Worm (Caenorhabditis elegans) whole organism, L4 larva: ENCODE measurements around the gene fbxa-60.

ENCODE experiments used
- F10B5.3 ChIP-seq: sonication (generic microtip); optimal IDR thresholded peaks from 2 replicates; lab custom pipeline; 2016; ENCODE audit warnings: mild to moderate bottlenecking, missing genetic modification characterization, missing compliant biosample characterization
- F49E8.2 ChIP-seq: sonication (generic microtip); optimal IDR thresholded peaks from 2 replicates; lab custom pipeline; 2016; ENCODE audit warnings: missing compliant biosample characterization, mild to moderate bottlenecking, missing genetic modification characterization, borderline replicate concordance
- R02D3.7 ChIP-seq: fragments of 150-350 bp; sonication (generic microtip); optimal IDR thresholded peaks from 3 replicates; lab custom pipeline; 2014; ENCODE audit warnings: missing biosample characterization, missing genetic modification characterization
- T20F7.1 ChIP-seq: fragments of 200-800 bp; sonication (Bioruptor generic); optimal IDR thresholded peaks from 2 replicates; lab custom pipeline; 2018; ENCODE audit warnings: mild to moderate bottlenecking, missing genetic modification characterization, missing compliant biosample characterization
- T26A8.4 ChIP-seq: fragments of 200-800 bp; sonication (Bioruptor generic); IDR thresholded peaks from 2 replicates; pipeline ENCODE4 v1.3.6; 2022; ENCODE audit warnings: missing genetic modification characterization, missing compliant biosample characterization
- Y48G9A.11 ChIP-seq: fragments of 200-800 bp; sonication (Bioruptor generic); IDR thresholded peaks from 2 replicates; pipeline ENCODE4 v1.3.6; 2022; ENCODE audit warnings: missing genetic modification reagents, missing genetic modification characterization, missing compliant biosample characterization
- ZK337.2 ChIP-seq: fragments of 200-800 bp; sonication (Bioruptor generic); IDR thresholded peaks from 2 replicates; pipeline ENCODE4 v1.3.6; 2022; ENCODE audit warnings: missing genetic modification reagents, missing genetic modification characterization, missing compliant biosample characterization
- aha-1 ChIP-seq: fragments of 150-350 bp; peaks from one replicate; lab custom pipeline; 2014; ENCODE audit warnings: missing biosample characterization, missing genetic modification characterization
- ama-1 ChIP-seq: fragments of 150-350 bp; optimal IDR thresholded peaks from 2 replicates; lab custom pipeline; 2014; ENCODE audit warnings: inconsistent platforms, mixed read lengths
- ces-1 ChIP-seq: fragments of 150-350 bp; sonication (generic microtip); optimal IDR thresholded peaks from 4 replicates; lab custom pipeline; 2014; ENCODE audit warnings: missing biosample characterization, missing genetic modification reagents, missing genetic modification characterization
- ctbp-1 ChIP-seq: fragments of 200-800 bp; sonication (Bioruptor generic); IDR thresholded peaks from 2 replicates; pipeline ENCODE4 v1.3.6; 2022; ENCODE audit warnings: missing genetic modification reagents, missing genetic modification characterization, missing compliant biosample characterization
- daf-12 ChIP-seq: fragments of 150-350 bp; optimal IDR thresholded peaks from 2 replicates; lab custom pipeline; 2014; ENCODE audit warnings: missing biosample characterization, missing genetic modification reagents, missing genetic modification characterization
- daf-16 ChIP-seq, 3 experiments: sonication (generic microtip); optimal IDR thresholded peaks; 2 replicates each; lab custom pipeline; 2016 to 2017; ENCODE audit warnings: missing genetic modification characterization in 3 of 3, missing genetic modification reagents in 3 of 3, mild to moderate bottlenecking in 2 of 3, missing compliant biosample characterization in 2 of 3, missing biosample characterization in 1 of 3, moderate library complexity in 1 of 3
- dmd-6 ChIP-seq: fragments of 200-800 bp; sonication (Bioruptor generic); IDR thresholded peaks from 2 replicates; pipeline ENCODE4 v1.3.6; 2022; ENCODE audit warnings: missing genetic modification reagents, missing genetic modification characterization, missing compliant biosample characterization
- dmd-9 ChIP-seq: fragments of 200-800 bp; sonication (Bioruptor generic); IDR thresholded peaks from 2 replicates; pipeline ENCODE4 v1.3.6; 2022; ENCODE audit warnings: missing genetic modification reagents, missing genetic modification characterization, missing compliant biosample characterization
- duxl-1 ChIP-seq: sonication (generic microtip); optimal IDR thresholded peaks from 2 replicates; lab custom pipeline; 2016; ENCODE audit warnings: mild to moderate bottlenecking, missing genetic modification characterization, moderate library complexity, missing compliant biosample characterization; ENCODE audit not compliant: poor library complexity
- dve-1 ChIP-seq: sonication (generic microtip); optimal IDR thresholded peaks from 2 replicates; lab custom pipeline; 2017; ENCODE audit warnings: antibody characterized with exemption, mild to moderate bottlenecking, missing genetic modification characterization, missing compliant biosample characterization; ENCODE audit not compliant: insufficient read depth
- egl-27 ChIP-seq: sonication (generic microtip); optimal IDR thresholded peaks from 3 replicates; lab custom pipeline; 2017; ENCODE audit warnings: missing biosample characterization, missing genetic modification reagents, missing genetic modification characterization
- fkh-10 ChIP-seq: fragments of 150-350 bp; optimal IDR thresholded peaks from 2 replicates; lab custom pipeline; 2014; ENCODE audit warnings: missing biosample characterization, missing genetic modification reagents, missing genetic modification characterization
- gei-8 ChIP-seq: fragments of 200-800 bp; sonication (Bioruptor generic); optimal IDR thresholded peaks from 2 replicates; lab custom pipeline; 2018; ENCODE audit warnings: mild to moderate bottlenecking, missing genetic modification characterization, missing compliant biosample characterization
- hif-1 ChIP-seq, 2 experiments: sonication (generic microtip); optimal IDR thresholded peaks; 2 replicates each; lab custom pipeline; 2016 to 2017; ENCODE audit warnings: missing compliant biosample characterization in 2 of 2, missing genetic modification characterization in 2 of 2, missing genetic modification reagents in 2 of 2, missing genotype in 2 of 2, mild to moderate bottlenecking in 1 of 2
- hlh-11 ChIP-seq: fragments of 200-800 bp; sonication (Bioruptor generic); optimal IDR thresholded peaks from 2 replicates; lab custom pipeline; 2018; ENCODE audit warnings: mild to moderate bottlenecking, missing genetic modification characterization, missing compliant biosample characterization
- hlh-30 ChIP-seq: sonication (generic microtip); optimal IDR thresholded peaks from 2 replicates; lab custom pipeline; 2017; ENCODE audit warnings: antibody characterized with exemption, mild to moderate bottlenecking, missing genetic modification characterization, missing compliant biosample characterization; ENCODE audit not compliant: insufficient read depth
- lim-7 ChIP-seq: fragments of 200-800 bp; sonication (Bioruptor generic); IDR thresholded peaks from 2 replicates; pipeline ENCODE4 v1.3.6; 2022; ENCODE audit warnings: missing genetic modification characterization, missing compliant biosample characterization
- lin-1 ChIP-seq: fragments of 200-800 bp; sonication (Bioruptor generic); IDR thresholded peaks from 2 replicates; pipeline ENCODE4 v1.3.6; 2022; ENCODE audit warnings: missing genetic modification reagents, missing genetic modification characterization, missing compliant biosample characterization
- lin-13 ChIP-seq: fragments of 150-350 bp; optimal IDR thresholded peaks from 2 replicates; lab custom pipeline; 2014; ENCODE audit warnings: missing biosample characterization, missing genetic modification reagents, missing genetic modification characterization
- lin-29 ChIP-seq: fragments of 200-800 bp; sonication (Bioruptor generic); IDR thresholded peaks from 2 replicates; pipeline ENCODE4 v1.3.6; 2022; ENCODE audit warnings: missing genetic modification reagents, missing genetic modification characterization, missing compliant biosample characterization
- lin-38 ChIP-seq: fragments of 200-800 bp; sonication (Bioruptor generic); IDR thresholded peaks from 2 replicates; pipeline ENCODE4 v1.3.6; 2022; ENCODE audit warnings: missing genetic modification reagents, missing genetic modification characterization, missing compliant biosample characterization
- lin-39 ChIP-seq: fragments of 150-350 bp; optimal IDR thresholded peaks from 2 replicates; lab custom pipeline; 2014; ENCODE audit warnings: missing biosample characterization, missing genetic modification reagents, missing genetic modification characterization
- lsy-2 ChIP-seq, 2 experiments: fragments of 150-350 bp in 1 of 2; sonication (generic microtip) in 1 of 2; optimal IDR thresholded peaks; 2 replicates each; lab custom pipeline; 2014 to 2017; ENCODE audit warnings: missing biosample characterization in 2 of 2, missing genetic modification characterization in 2 of 2
- mxl-2 ChIP-seq: fragments of 200-800 bp; sonication (Bioruptor generic); conservative IDR thresholded peaks from 2 replicates; pipeline ENCODE4 v1.3.6; 2022; ENCODE audit warnings: missing genetic modification reagents, missing genetic modification characterization, missing compliant biosample characterization
- mxl-3 ChIP-seq: fragments of 200-800 bp; sonication (Bioruptor generic); optimal IDR thresholded peaks from 2 replicates; lab custom pipeline; 2018; ENCODE audit warnings: mild to moderate bottlenecking, missing genetic modification characterization, missing compliant biosample characterization
- nhr-102 ChIP-seq: sonication (generic microtip); optimal IDR thresholded peaks from 2 replicates; lab custom pipeline; 2016; ENCODE audit warnings: mild to moderate bottlenecking, missing genetic modification characterization, moderate library complexity, missing compliant biosample characterization
- nhr-25 ChIP-seq: sonication (generic microtip); optimal IDR thresholded peaks from 2 replicates; lab custom pipeline; 2017; ENCODE audit warnings: missing genetic modification characterization, mild to moderate bottlenecking, missing compliant biosample characterization, antibody characterized with exemption, moderate library complexity, borderline replicate concordance; ENCODE audit not compliant: insufficient read depth
- nhr-28 ChIP-seq: fragments of 150-350 bp; optimal IDR thresholded peaks from 2 replicates; lab custom pipeline; 2014; ENCODE audit warnings: missing biosample characterization, missing genetic modification characterization
- nhr-76 ChIP-seq: fragments of 150-350 bp; optimal IDR thresholded peaks from 2 replicates; lab custom pipeline; 2014; ENCODE audit warnings: missing biosample characterization, missing genetic modification characterization
- nhr-77 ChIP-seq: fragments of 150-350 bp; optimal IDR thresholded peaks from 2 replicates; lab custom pipeline; 2014; ENCODE audit warnings: missing biosample characterization, missing genetic modification characterization
- php-3 ChIP-seq: fragments of 200-800 bp; sonication (Bioruptor generic); IDR thresholded peaks from 2 replicates; pipeline ENCODE4 v1.3.6; 2022; ENCODE audit warnings: missing genetic modification reagents, missing genetic modification characterization, missing compliant biosample characterization
- pqm-1 ChIP-seq: sonication (generic microtip); optimal IDR thresholded peaks from 2 replicates; lab custom pipeline; 2017; ENCODE audit warnings: missing biosample characterization, missing genetic modification characterization
- sdz-12 ChIP-seq: fragments of 200-800 bp; sonication (Bioruptor generic); optimal IDR thresholded peaks from 2 replicates; lab custom pipeline; 2018; ENCODE audit warnings: mild to moderate bottlenecking, missing genetic modification characterization, missing compliant biosample characterization
- spr-1 ChIP-seq: sonication (generic microtip); optimal IDR thresholded peaks from 2 replicates; lab custom pipeline; 2016; ENCODE audit warnings: mild to moderate bottlenecking, missing genetic modification characterization, missing compliant biosample characterization
- tra-1 ChIP-seq: fragments of 200-800 bp; sonication (Bioruptor generic); IDR thresholded peaks from 2 replicates; pipeline ENCODE4 v1.3.6; 2022; ENCODE audit warnings: missing genetic modification reagents, missing genetic modification characterization, missing compliant biosample characterization
- vab-7 ChIP-seq: fragments of 200-800 bp; sonication (Bioruptor generic); IDR thresholded peaks from 2 replicates; pipeline ENCODE4 v1.3.6; 2022; ENCODE audit warnings: missing genetic modification reagents, missing genetic modification characterization, missing compliant biosample characterization
- zag-1 ChIP-seq: fragments of 150-350 bp; optimal IDR thresholded peaks from 2 replicates; lab custom pipeline; 2014; ENCODE audit warnings: missing biosample characterization, missing genetic modification characterization
- zip-2 ChIP-seq: fragments of 150-350 bp; optimal IDR thresholded peaks from 2 replicates; lab custom pipeline; 2014; ENCODE audit warnings: missing biosample characterization, missing genetic modification characterization
- ztf-11 ChIP-seq: fragments of 150-350 bp; optimal IDR thresholded peaks from 2 replicates; lab custom pipeline; 2014; ENCODE audit warnings: missing biosample characterization, missing genetic modification characterization
- ztf-7 ChIP-seq: fragments of 150-350 bp; optimal IDR thresholded peaks from 2 replicates; lab custom pipeline; 2014; ENCODE audit warnings: missing biosample characterization, missing genetic modification characterization

fbxa-60 gene

DNA sequence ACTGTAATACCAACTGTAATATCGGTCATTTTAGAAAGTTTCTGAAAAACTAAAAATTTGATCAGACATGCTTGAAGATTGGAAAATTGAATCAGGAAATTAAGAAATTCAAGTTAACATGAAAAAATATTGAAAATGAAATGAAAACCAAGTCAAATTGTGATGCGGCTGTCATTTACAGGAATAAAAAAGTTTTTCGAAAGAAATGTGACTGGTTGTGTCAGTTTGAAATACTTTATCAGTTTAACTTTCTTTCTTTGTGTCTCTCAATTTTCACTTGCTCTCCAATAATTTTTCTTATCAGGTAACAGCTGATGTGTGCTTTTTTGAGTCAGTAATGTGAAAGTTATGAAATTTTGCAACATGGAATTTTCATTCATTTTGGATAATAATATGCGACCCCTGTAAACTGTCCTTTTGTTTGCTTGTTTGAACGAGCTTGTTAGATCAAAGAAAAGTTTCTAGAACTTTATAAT, at the start of gene fbxa-60:
fbxa-60 (minus strand) TSS at position 51 of the 476 bp plus-strand sequence.
- TF ChIP-seq lin-1 (GFP tag; lab: Robert Waterston, UW) (peak; percentile 36; the same call in 1 of the 2 replicates), aha-1 (tag; lab: Kevin White, UChicago) (no peak), T20F7.1 (peak; percentile 54), php-3 (peak; percentile 80), daf-16 (GFP tag; optimal IDR thresholded peaks at IDR 0.05; lab: Kevin White, UChicago) (no peak), daf-16 (tag; optimal IDR thresholded peaks at IDR 0.05; lab: Kevin White, UChicago) (peak; percentile 53), dmd-9 (GFP tag; lab: Robert Waterston, UW) (no peak), hlh-30 (tag; lab: Kevin White, UChicago) (peak; percentile 16), hlh-11 (tag; lab: Kevin White, UChicago) (peak; percentile 82), pqm-1 (tag; lab: Kevin White, UChicago) (peak; percentile 76), dmd-6 (GFP tag; lab: Robert Waterston, UW) (peak; percentile 95), dve-1 (tag; lab: Kevin White, UChicago) (peak; percentile 63), nhr-28 (tag; lab: Kevin White, UChicago) (peak; percentile 61), zip-2 (tag; lab: Kevin White, UChicago) (peak; percentile 75), ztf-11 (no peak), nhr-77 (peak; percentile 12), tra-1 (GFP tag; lab: Robert Waterston, UW) (peak; percentile 66; the same call in 1 of the 2 replicates), vab-7 (no peak)

DNA sequence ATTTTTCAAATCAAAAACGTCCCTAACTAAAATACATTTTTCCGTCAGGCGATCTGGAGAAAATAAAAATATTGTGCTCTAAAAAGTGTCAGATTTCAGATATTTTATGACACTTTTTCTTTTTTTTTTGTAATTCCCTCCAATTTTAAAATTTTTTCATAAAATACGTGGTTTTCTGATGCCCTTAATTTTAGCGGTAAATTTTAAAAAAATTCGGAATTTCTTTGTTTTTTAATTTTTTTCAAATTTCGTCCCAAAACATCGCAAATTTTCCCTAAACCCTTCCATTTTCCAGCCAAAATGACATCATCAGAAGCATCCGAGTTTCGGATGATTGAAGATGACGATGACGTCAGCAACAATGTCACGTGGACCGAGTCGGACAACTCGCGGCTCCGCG, 45.5 kb upstream of the fbxa-60 start, which contains the start of gene trp-2:
trp-2 (plus strand) TSS at position 301 of the 400 bp plus-strand sequence.
- TF ChIP-seq zag-1 (tag; lab: Kevin White, UChicago): no peak
- no peak for TF ChIP-seq lsy-2 (tag; optimal IDR thresholded peaks at IDR 0.05; lab: Kevin White, UChicago)
- TF ChIP-seq Y48G9A.11: no peak
- no peak for TF ChIP-seq mxl-3 (GFP tag; lab: Kevin White, UChicago)
- TF ChIP-seq sdz-12 (GFP tag; lab: Kevin White, UChicago): no peak
- no peak for TF ChIP-seq egl-27 (tag; lab: Kevin White, UChicago)
- no peak for TF ChIP-seq hif-1 (tag; optimal IDR thresholded peaks at IDR 0.05; lab: Kevin White, UChicago)
- TF ChIP-seq ZK337.2 (GFP tag; lab: Robert Waterston, UW): no peak
- no peak for TF ChIP-seq tra-1 (GFP tag; lab: Robert Waterston, UW)

DNA sequence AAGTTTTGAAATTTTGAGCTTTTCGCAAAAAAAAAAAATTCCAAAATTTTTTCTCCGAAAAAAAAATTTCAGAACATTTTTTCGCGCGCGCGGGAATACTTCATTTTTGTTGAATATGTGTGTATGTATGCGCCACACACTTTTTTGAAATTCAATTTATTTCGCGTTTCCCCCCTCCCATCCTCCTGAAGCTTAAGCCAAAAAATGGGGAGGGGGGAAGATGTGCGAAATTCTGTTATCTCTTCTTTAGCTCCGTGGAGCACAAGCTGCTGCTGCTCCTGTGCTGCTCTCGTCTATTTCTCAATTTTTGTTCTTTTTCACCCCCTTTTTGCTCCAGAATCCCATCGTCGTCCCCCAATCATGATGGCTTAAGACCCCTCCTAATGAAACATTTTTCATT, 43.5 kb upstream of the fbxa-60 start:
- TF ChIP-seq mxl-2: no peak
- no peak for TF ChIP-seq lin-13 (GFP tag; lab: Kevin White, UChicago)
- TF ChIP-seq ama-1 (lab: Kevin White, UChicago): no peak
- no peak for TF ChIP-seq lim-7 (GFP tag; lab: Robert Waterston, UW)
- no peak for TF ChIP-seq nhr-25 (tag; lab: Kevin White, UChicago)
- no peak for TF ChIP-seq F49E8.2 (tag; lab: Kevin White, UChicago)
- TF ChIP-seq ztf-7: no peak
- no peak for TF ChIP-seq nhr-76 (tag; lab: Kevin White, UChicago)
- TF ChIP-seq T26A8.4 (GFP tag; lab: Robert Waterston, UW): no peak
- peak; percentile 32; the same call in 1 of the 2 replicates for TF ChIP-seq ctbp-1 (GFP tag; lab: Robert Waterston, UW)
- no peak for TF ChIP-seq R02D3.7 (tag; lab: Kevin White, UChicago)
- no peak for TF ChIP-seq spr-1 (tag; lab: Kevin White, UChicago)
- TF ChIP-seq daf-12 (tag; lab: Kevin White, UChicago): no peak
- TF ChIP-seq ces-1 (GFP tag; lab: Kevin White, UChicago): peak; percentile 68
- TF ChIP-seq T20F7.1: no peak
- TF ChIP-seq F10B5.3 (tag; lab: Kevin White, UChicago): no peak
- peak; percentile 42 for TF ChIP-seq fkh-10
- no peak for TF ChIP-seq duxl-1
- TF ChIP-seq gei-8 (GFP tag; lab: Kevin White, UChicago): no peak
- no peak for TF ChIP-seq lin-29
- no peak for TF ChIP-seq nhr-102 (tag; lab: Kevin White, UChicago)
- no peak for TF ChIP-seq lin-39 (tag; lab: Kevin White, UChicago)
- TF ChIP-seq lin-38: no peak
